Fruit fly (Drosophila melanogaster) whole organism, embryonic: ENCODE measurements around the gene S6KL.

Experiments used
- Atf3 ChIP-seq: fragments of 200-800 bp; sonication (Bioruptor generic); optimal IDR thresholded peaks from 3 replicates; lab custom pipeline; 2016; ENCODE audit warnings: missing biosample characterization, missing genetic modification characterization
- CG11560 ChIP-seq: fragments of 200-800 bp; sonication (Bioruptor generic); IDR thresholded peaks from 3 replicates; pipeline ENCODE4 v1.3.6; 2022; ENCODE audit warnings: missing biosample characterization, missing genetic modification characterization
- CG15479 ChIP-seq: fragments of 200-800 bp; sonication (Bioruptor generic); optimal IDR thresholded peaks from 3 replicates; lab custom pipeline; 2019; ENCODE audit warnings: missing biosample characterization, mild to moderate bottlenecking, missing genetic modification characterization, moderate library complexity
- CG7357 ChIP-seq: fragments of 200-800 bp; sonication (Bioruptor generic); IDR thresholded peaks from 3 replicates; pipeline ENCODE4 v1.3.6; 2022; ENCODE audit warnings: missing biosample characterization, missing genetic modification characterization
- E2f1 ChIP-seq: fragments of 200-800 bp; sonication (Bioruptor generic); IDR thresholded peaks from 2 replicates; pipeline ENCODE4 v1.3.6; 2022; ENCODE audit warnings: missing biosample characterization, missing genetic modification characterization
- Ets97D ChIP-seq: fragments of 200-800 bp; sonication (Bioruptor generic); optimal IDR thresholded peaks from 3 replicates; lab custom pipeline; 2016; ENCODE audit warnings: missing biosample characterization, missing genetic modification characterization
- Rx ChIP-seq: fragments of 200-800 bp; sonication (Bioruptor generic); IDR thresholded peaks from 2 replicates; pipeline ENCODE4 v1.3.6; 2022; ENCODE audit warnings: missing biosample characterization, missing genetic modification characterization
- ewg ChIP-seq: fragments of 200-800 bp; sonication (Bioruptor generic); optimal IDR thresholded peaks from 3 replicates; lab custom pipeline; 2017; ENCODE audit warnings: mild to moderate bottlenecking, missing biosample characterization, missing genetic modification reagents, missing genetic modification characterization
- p53 ChIP-seq: fragments of 200-800 bp; sonication (Bioruptor generic); optimal IDR thresholded peaks from 2 replicates; lab custom pipeline; 2016; ENCODE audit warnings: missing biosample characterization, missing genetic modification characterization
- pzg ChIP-seq: fragments of 200-800 bp; sonication (Bioruptor generic); optimal IDR thresholded peaks from 3 replicates; lab custom pipeline; 2018; ENCODE audit warnings: missing biosample characterization, mild to moderate bottlenecking, missing genetic modification characterization, moderate library complexity
- usp ChIP-seq: fragments of >200 bp; optimal IDR thresholded peaks from 2 replicates; lab custom pipeline; 2017; ENCODE audit warnings: missing biosample characterization, missing genetic modification characterization

dm6 chrX:18800167-18800566 lies 11.9 kb downstream of the S6KL start:
- TF ChIP-seq E2f1 (GFP tag; lab: Robert Waterston, UW) (no peak), usp (GFP tag; lab: Kevin White, UChicago) (no peak), ewg (GFP tag; lab: Kevin White, UChicago) (no peak), CG7357 (no peak), Atf3 (GFP tag; lab: Kevin White, UChicago) (no peak), p53 (no peak), pzg (GFP tag; lab: Kevin White, UChicago) (no peak), CG15479 (GFP tag; lab: Kevin White, UChicago) (no peak), Rx (GFP tag; lab: Robert Waterston, UW) (no peak), CG11560 (tag; lab: Robert Waterston, UW) (no peak), Ets97D (GFP tag; lab: Kevin White, UChicago) (no peak)
